Fruit fly (Drosophila melanogaster) whole organism, embryonic: ENCODE measurements around the gene smo.

Experiments used
- Aef1 ChIP-seq: fragments of 200-800 bp; sonication (Bioruptor generic); IDR thresholded peaks from 3 replicates; pipeline ENCODE4 v1.3.6; 2022; ENCODE audit warnings: missing biosample characterization, missing genetic modification characterization
- Atf6 ChIP-seq: fragments of 200-800 bp; sonication (Bioruptor generic); IDR thresholded peaks from 2 replicates; pipeline ENCODE4 v1.3.6; 2022; ENCODE audit warnings: missing biosample characterization, missing genetic modification characterization
- Blimp-1 ChIP-seq: fragments of 200-800 bp; sonication (Bioruptor generic); optimal IDR thresholded peaks from 3 replicates; lab custom pipeline; 2018; ENCODE audit warnings: missing biosample characterization, missing genetic modification characterization, mild to moderate bottlenecking, moderate library complexity, missing genetic modification reagents
- CG10431 ChIP-seq: fragments of 200-800 bp; sonication (Bioruptor generic); optimal IDR thresholded peaks from 3 replicates; lab custom pipeline; 2018; ENCODE audit warnings: missing biosample characterization, mild to moderate bottlenecking, missing genetic modification characterization
- CG10959 ChIP-seq: fragments of 200-800 bp; sonication (Bioruptor generic); IDR thresholded peaks from 2 replicates; pipeline ENCODE4 v1.3.6; 2022; ENCODE audit warnings: missing biosample characterization, missing genetic modification characterization
- CG13287 ChIP-seq: fragments of 200-800 bp; sonication (Bioruptor generic); IDR thresholded peaks from 2 replicates; pipeline ENCODE4 v1.3.6; 2022; ENCODE audit warnings: missing biosample characterization, missing genetic modification characterization; ENCODE audit not compliant: partially characterized antibody
- CG15514 ChIP-seq: fragments of 200-800 bp; sonication (Bioruptor generic); optimal IDR thresholded peaks from 3 replicates; lab custom pipeline; 2017; ENCODE audit warnings: missing biosample characterization, missing genetic modification characterization, mild to moderate bottlenecking, moderate library complexity, missing genetic modification reagents
- CG15696 ChIP-seq: fragments of 200-800 bp; sonication (Bioruptor generic); optimal IDR thresholded peaks from 2 replicates; lab custom pipeline; 2019; ENCODE audit warnings: missing biosample characterization, mild to moderate bottlenecking, missing genetic modification characterization, moderate library complexity
- CG17385 ChIP-seq: fragments of 200-800 bp; sonication (Bioruptor generic); optimal IDR thresholded peaks from 3 replicates; lab custom pipeline; 2018; ENCODE audit warnings: missing biosample characterization, mild to moderate bottlenecking, missing genetic modification characterization
- CG32767 ChIP-seq: fragments of 200-800 bp; sonication (Bioruptor generic); IDR thresholded peaks from 2 replicates; pipeline ENCODE4 v1.3.6; 2022; ENCODE audit warnings: missing biosample characterization, missing genetic modification characterization
- CG4730 ChIP-seq: fragments of 200-800 bp; sonication (Bioruptor generic); IDR thresholded peaks from 2 replicates; pipeline ENCODE4 v1.3.6; 2022; ENCODE audit warnings: missing biosample characterization, missing genetic modification characterization
- CG6254 ChIP-seq: fragments of 200-800 bp; sonication (Bioruptor generic); optimal IDR thresholded peaks from 3 replicates; lab custom pipeline; 2017; ENCODE audit warnings: mild to moderate bottlenecking, missing biosample characterization, missing genetic modification reagents, missing genetic modification characterization
- CG6765 ChIP-seq: fragments of 200-800 bp; sonication (Bioruptor generic); optimal IDR thresholded peaks from 3 replicates; lab custom pipeline; 2017; ENCODE audit warnings: missing biosample characterization, mild to moderate bottlenecking, missing genetic modification characterization
- CG8765 ChIP-seq: fragments of 200-800 bp; sonication (Bioruptor generic); IDR thresholded peaks from 2 replicates; pipeline ENCODE4 v1.3.6; 2022; ENCODE audit warnings: missing biosample characterization, missing genetic modification characterization
- CG9609 ChIP-seq: fragments of 200-800 bp; sonication (Bioruptor generic); optimal IDR thresholded peaks from 3 replicates; lab custom pipeline; 2016; ENCODE audit warnings: missing biosample characterization, missing genetic modification characterization
- CHES-1-like ChIP-seq: fragments of 200-800 bp; sonication (Bioruptor generic); optimal IDR thresholded peaks from 2 replicates; lab custom pipeline; 2016; ENCODE audit warnings: missing biosample characterization, missing genetic modification characterization
- Chrac-16 ChIP-seq: fragments of 200-800 bp; sonication (Bioruptor generic); optimal IDR thresholded peaks from 3 replicates; lab custom pipeline; 2016; ENCODE audit warnings: missing biosample characterization, missing genetic modification characterization
- D19A ChIP-seq: fragments of 200-800 bp; optimal IDR thresholded peaks from 3 replicates; lab custom pipeline; 2019; ENCODE audit warnings: missing biosample characterization, mild to moderate bottlenecking, missing genetic modification characterization, moderate library complexity
- Deaf1 ChIP-seq: fragments of 200-800 bp; optimal IDR thresholded peaks from 3 replicates; lab custom pipeline; 2019; ENCODE audit warnings: missing biosample characterization, mild to moderate bottlenecking, missing genetic modification characterization, moderate library complexity
- H15 ChIP-seq: fragments of 200-800 bp; sonication (Bioruptor generic); IDR thresholded peaks from 3 replicates; pipeline ENCODE4 v1.3.6; 2022; ENCODE audit warnings: missing biosample characterization, missing genetic modification characterization
- HLH54F ChIP-seq: fragments of 200-800 bp; sonication (Bioruptor generic); optimal IDR thresholded peaks from 3 replicates; lab custom pipeline; 2016; ENCODE audit warnings: missing biosample characterization, missing genetic modification characterization
- Hsf ChIP-seq: fragments of 200-800 bp; sonication (Bioruptor generic); optimal IDR thresholded peaks from 3 replicates; lab custom pipeline; 2016; ENCODE audit warnings: missing biosample characterization, missing genetic modification characterization
- Jarid2 ChIP-seq: fragments of 200-800 bp; sonication (Bioruptor generic); optimal IDR thresholded peaks from 3 replicates; lab custom pipeline; 2017; ENCODE audit warnings: mild to moderate bottlenecking, missing biosample characterization, missing genetic modification reagents, missing genetic modification characterization
- Lpt ChIP-seq: fragments of >200 bp; optimal IDR thresholded peaks from 2 replicates; lab custom pipeline; 2018; ENCODE audit warnings: missing biosample characterization, missing genetic modification characterization
- Mrtf ChIP-seq: fragments of 200-800 bp; sonication (Bioruptor generic); IDR thresholded peaks from 3 replicates; pipeline ENCODE4 v1.3.6; 2022; ENCODE audit warnings: missing biosample characterization, missing genetic modification characterization
- PHDP ChIP-seq: fragments of 200-800 bp; sonication (Bioruptor generic); optimal IDR thresholded peaks from 3 replicates; lab custom pipeline; 2018; ENCODE audit warnings: missing biosample characterization, mild to moderate bottlenecking, missing genetic modification characterization, moderate library complexity
- Ptx1 ChIP-seq: fragments of 200-800 bp; sonication (Bioruptor generic); IDR thresholded peaks from 2 replicates; pipeline ENCODE4 v1.3.6; 2022; ENCODE audit warnings: missing biosample characterization, missing genetic modification characterization
- Spps ChIP-seq: fragments of 200-800 bp; sonication (Bioruptor generic); optimal IDR thresholded peaks from 2 replicates; lab custom pipeline; 2018; ENCODE audit warnings: missing biosample characterization, mild to moderate bottlenecking, missing genetic modification characterization
- Taf1 ChIP-seq: fragments of 200-800 bp; sonication (Bioruptor generic); IDR thresholded peaks from 2 replicates; pipeline ENCODE4 v1.3.6; 2022; ENCODE audit warnings: missing biosample characterization, missing genetic modification characterization
- Usf ChIP-seq: fragments of 200-800 bp; sonication (Bioruptor generic); optimal IDR thresholded peaks from 2 replicates; lab custom pipeline; 2017; ENCODE audit warnings: missing genotype, missing biosample characterization, missing genetic modification characterization
- ase ChIP-seq: fragments of 200-800 bp; sonication (Bioruptor generic); IDR thresholded peaks from 3 replicates; pipeline ENCODE4 v1.3.6; 2022; ENCODE audit warnings: missing biosample characterization, missing genetic modification characterization
- chif ChIP-seq, 2 experiments: fragments of 200-800 bp; sonication (Bioruptor generic); optimal IDR thresholded peaks; 3 replicates each; lab custom pipeline; 2016; ENCODE audit warnings: missing biosample characterization in 2 of 2, missing genetic modification characterization in 2 of 2
- disco-r ChIP-seq: fragments of 200-800 bp; sonication (Bioruptor generic); optimal IDR thresholded peaks from 2 replicates; lab custom pipeline; 2016; ENCODE audit warnings: missing biosample characterization, missing genetic modification characterization
- dmrt11E ChIP-seq: fragments of 200-800 bp; sonication (Bioruptor generic); optimal IDR thresholded peaks from 3 replicates; lab custom pipeline; 2018; ENCODE audit warnings: missing biosample characterization, mild to moderate bottlenecking, missing genetic modification characterization, moderate library complexity
- dmrt99B ChIP-seq: fragments of 200-800 bp; sonication (Bioruptor generic); optimal IDR thresholded peaks from 2 replicates; lab custom pipeline; 2018; ENCODE audit warnings: missing biosample characterization, mild to moderate bottlenecking, missing genetic modification characterization, moderate library complexity
- dpn ChIP-seq, 2 experiments: fragments of 200-800 bp; sonication (Bioruptor generic); optimal IDR thresholded peaks; 3 replicates each; lab custom pipeline; 2016; ENCODE audit warnings: missing biosample characterization in 2 of 2, missing genetic modification characterization in 2 of 2
- en ChIP-seq: fragments of 200-800 bp; sonication (Bioruptor generic); optimal IDR thresholded peaks from 2 replicates; lab custom pipeline; 2016; ENCODE audit warnings: missing biosample characterization, missing genetic modification characterization
- esg ChIP-seq: fragments of 200-800 bp; sonication (Bioruptor generic); conservative IDR thresholded peaks from 2 replicates; pipeline ENCODE4 v1.3.6; 2022; ENCODE audit warnings: missing biosample characterization, missing genetic modification characterization
- eve ChIP-seq, 2 experiments: fragments of >200 bp; optimal IDR thresholded peaks; 2 replicates each; lab custom pipeline; 2017; ENCODE audit warnings: missing biosample characterization in 2 of 2, missing genetic modification characterization in 2 of 2
- ftz-f1 ChIP-seq: fragments of 200-800 bp; sonication (Bioruptor generic); optimal IDR thresholded peaks from 2 replicates; lab custom pipeline; 2016; ENCODE audit warnings: missing biosample characterization, missing genetic modification characterization
- fu2 ChIP-seq: fragments of 200-800 bp; sonication (Bioruptor generic); optimal IDR thresholded peaks from 2 replicates; lab custom pipeline; 2016; ENCODE audit warnings: missing biosample characterization, missing genetic modification characterization
- gce ChIP-seq: fragments of 200-800 bp; sonication (Bioruptor generic); IDR thresholded peaks from 3 replicates; pipeline ENCODE4 v1.3.6; 2022; ENCODE audit warnings: missing biosample characterization, missing genetic modification characterization
- hb ChIP-seq: fragments of 200-800 bp; sonication (Bioruptor generic); IDR thresholded peaks from 3 replicates; pipeline ENCODE4 v1.3.6; 2022; ENCODE audit warnings: missing biosample characterization, missing genetic modification characterization; ENCODE audit not compliant: partially characterized antibody
- her ChIP-seq: fragments of 200-800 bp; sonication (Bioruptor generic); optimal IDR thresholded peaks from 2 replicates; lab custom pipeline; 2016; ENCODE audit warnings: missing biosample characterization, missing genetic modification characterization
- jing ChIP-seq: fragments of 200-800 bp; sonication (Bioruptor generic); optimal IDR thresholded peaks from 2 replicates; lab custom pipeline; 2018; ENCODE audit warnings: missing biosample characterization, mild to moderate bottlenecking, missing genetic modification characterization
- luna ChIP-seq: fragments of 200-800 bp; sonication (Bioruptor generic); optimal IDR thresholded peaks from 2 replicates; lab custom pipeline; 2016; ENCODE audit warnings: missing biosample characterization, missing genetic modification characterization
- usp ChIP-seq: fragments of >200 bp; optimal IDR thresholded peaks from 2 replicates; lab custom pipeline; 2017; ENCODE audit warnings: missing biosample characterization, missing genetic modification characterization
- wek ChIP-seq: fragments of 200-800 bp; sonication (Bioruptor generic); optimal IDR thresholded peaks from 3 replicates; lab custom pipeline; 2018; ENCODE audit warnings: missing biosample characterization, mild to moderate bottlenecking, missing genetic modification characterization, moderate library complexity
- z ChIP-seq: fragments of 200-800 bp; sonication (Bioruptor generic); IDR thresholded peaks from 3 replicates; pipeline ENCODE4 v1.3.6; 2022; ENCODE audit warnings: missing biosample characterization, missing genetic modification characterization
- zen ChIP-seq: fragments of 200-800 bp; sonication (Bioruptor generic); optimal IDR thresholded peaks from 3 replicates; lab custom pipeline; 2018; ENCODE audit warnings: missing biosample characterization, mild to moderate bottlenecking, missing genetic modification characterization, moderate library complexity

smo gene

DNA sequence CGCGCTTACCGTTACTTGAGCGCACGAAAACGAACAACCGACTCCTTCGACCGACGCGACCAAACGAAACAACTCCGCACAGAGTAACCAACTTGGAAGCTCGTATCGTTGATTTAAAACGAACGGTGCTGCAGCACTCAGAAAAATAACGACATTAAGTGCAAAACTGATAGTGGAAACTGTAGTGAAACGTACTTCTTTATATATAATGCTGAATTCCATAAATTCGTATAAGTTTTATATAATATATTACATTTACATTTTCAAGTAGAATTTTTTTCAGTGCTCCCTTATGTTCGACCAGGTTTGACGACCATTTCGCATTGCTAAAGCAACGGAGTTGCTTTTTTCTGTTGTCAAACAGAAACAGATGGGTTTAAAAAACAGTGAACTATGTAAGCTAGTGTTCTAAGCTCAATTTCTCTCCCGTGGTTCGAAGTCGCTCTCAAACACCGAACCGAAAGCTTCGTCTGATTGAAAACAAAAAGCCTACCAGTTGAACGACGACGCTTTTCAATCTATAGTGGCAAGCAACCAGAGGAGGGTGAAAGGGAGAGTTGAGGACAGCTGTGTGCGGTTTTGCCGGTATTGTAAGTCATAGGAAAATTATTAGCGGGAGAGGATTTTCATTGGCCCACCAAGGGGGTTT is 9.8 kb upstream of the smo start, which contains the start of gene CG17075 (continued):
- TF ChIP-seq H15 (GFP tag; lab: Robert Waterston, UW) (peak; percentile 93), CG15696 (peak; percentile 55), wek (peak; percentile 42), dmrt11E (tag; lab: Kevin White, UChicago) (peak; percentile 35), z (GFP tag; lab: Robert Waterston, UW) (no peak; the same call in 2 of the 3 replicates), dpn (GFP tag; optimal IDR thresholded peaks at IDR 0.05; lab: Kevin White, UChicago) (peak; percentile 89 to 93), D19A (peak; percentile 89), CG13287 (GFP tag; lab: Robert Waterston, UW) (peak; percentile 20; the same call in 1 of the 2 replicates), ase (GFP tag; lab: Robert Waterston, UW) (peak; percentile 94), chif (GFP tag; optimal IDR thresholded peaks at IDR 0.05; lab: Kevin White, UChicago) (peak; percentile 67 to 82), Hsf (GFP tag; lab: Kevin White, UChicago) (peak; percentile 91), disco-r (no peak), hb (GFP tag; lab: Robert Waterston, UW) (no peak), Blimp-1 (peak; percentile 89), eve (GFP tag; optimal IDR thresholded peaks at IDR 0.05; lab: Kevin White, UChicago) (no peak), dmrt99B (tag; lab: Kevin White, UChicago) (peak; percentile 98), CG6254 (GFP tag; lab: Kevin White, UChicago) (peak; percentile 85), her (peak; percentile 33), CG4730 (GFP tag; lab: Robert Waterston, UW) (peak; percentile 93), CG10959 (peak; percentile 77), CHES-1-like (peak; percentile 68), PHDP (tag; lab: Kevin White, UChicago) (peak; percentile 96), HLH54F (GFP tag; lab: Kevin White, UChicago) (peak; percentile 77), Atf6 (GFP tag; lab: Robert Waterston, UW) (peak; percentile 97), CG9609 (peak; percentile 57), Deaf1 (tag; lab: Kevin White, UChicago) (peak; percentile 92), gce (GFP tag; lab: Robert Waterston, UW) (peak; percentile 88), Lpt (GFP tag; lab: Kevin White, UChicago) (no peak), Spps (peak; percentile 64), en (peak; percentile 16), CG8765 (GFP tag; lab: Robert Waterston, UW) (0 out of 2 replicates have a peak, but pooled peaks have one; percentile 42), CG10431 (GFP tag; lab: Kevin White, UChicago) (peak; percentile 40), Aef1 (GFP tag; lab: Robert Waterston, UW) (peak; percentile 96), zen (peak; percentile 75), Ptx1 (peak; percentile 97), CG6765 (peak; percentile 92), fu2 (GFP tag; lab: Kevin White, UChicago) (peak; percentile 51), Chrac-16 (GFP tag; lab: Kevin White, UChicago) (peak; percentile 89), Mrtf (GFP tag; lab: Robert Waterston, UW) (peak; percentile 92), CG32767 (GFP tag; lab: Robert Waterston, UW) (peak; percentile 91), luna (GFP tag; lab: Kevin White, UChicago) (no peak), esg (GFP tag; lab: Robert Waterston, UW) (peak; percentile 93), Taf1 (GFP tag; lab: Robert Waterston, UW) (peak; percentile 86), Usf (GFP tag; lab: Kevin White, UChicago) (no peak), usp (GFP tag; lab: Kevin White, UChicago) (no peak), CG17385 (GFP tag; lab: Kevin White, UChicago) (peak; percentile 92), CG15514 (GFP tag; lab: Kevin White, UChicago) (peak; percentile 93), Jarid2 (peak; percentile 78), jing (GFP tag; lab: Kevin White, UChicago) (peak; percentile 88), ftz-f1 (GFP tag; lab: Kevin White, UChicago) (peak; percentile 41)
